Worm (Caenorhabditis elegans) whole organism, early embryonic: Measurements from ENCODE around the gene comt-5.

Experiments
- F13C5.2 ChIP-seq: sonication (generic microtip); optimal IDR thresholded peaks from 2 replicates; lab custom pipeline; 2017; ENCODE audit warnings: mild to moderate bottlenecking, missing genetic modification characterization, inconsistent platforms, missing compliant biosample characterization
- aly-1 ChIP-seq: sonication (generic microtip); optimal IDR thresholded peaks from 2 replicates; lab custom pipeline; 2016; ENCODE audit warnings: missing genetic modification characterization, missing compliant biosample characterization
- ama-1 ChIP-seq: fragments of 150-350 bp; optimal IDR thresholded peaks from 2 replicates; lab custom pipeline; 2014
- ceh-13 ChIP-seq: fragments of 200-800 bp; sonication (Bioruptor generic); optimal IDR thresholded peaks from 2 replicates; lab custom pipeline; 2018; ENCODE audit warnings: mild to moderate bottlenecking, missing genetic modification characterization, missing compliant biosample characterization
- hnd-1 ChIP-seq: sonication (generic microtip); optimal IDR thresholded peaks from 2 replicates; lab custom pipeline; 2016; ENCODE audit warnings: missing genetic modification characterization, missing compliant biosample characterization

DNA sequence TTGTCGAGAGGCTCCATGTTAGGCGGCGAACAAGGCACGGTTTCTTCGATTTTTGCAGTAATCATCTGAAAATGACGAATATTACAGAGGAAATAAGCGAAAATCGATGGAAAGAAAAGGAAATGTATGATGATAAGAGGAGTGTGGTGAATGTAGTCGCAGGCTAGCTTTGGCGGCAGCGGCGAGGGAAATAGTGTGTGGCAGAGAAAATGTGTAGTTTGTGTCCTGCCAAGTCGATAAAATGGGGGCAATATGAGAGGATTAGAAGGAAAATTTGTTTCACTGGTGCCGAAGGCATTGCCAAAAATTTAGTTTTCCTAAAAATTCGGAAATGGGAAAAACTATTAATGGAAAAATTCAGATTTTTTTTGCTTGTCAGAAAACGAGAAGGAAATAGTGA lies 13.4 kb upstream of the comt-5 start, which contains the start of gene nhr-86:
- TF ChIP-seq ceh-13 (GFP tag; lab: Kevin White, UChicago) (no peak), hnd-1 (tag; lab: Kevin White, UChicago) (no peak), ama-1 (lab: Kevin White, UChicago) (no peak), F13C5.2 (tag; lab: Kevin White, UChicago) (no peak), aly-1 (no peak)
